Worm (Caenorhabditis elegans) whole organism, mixed stage, embryonic: ENCODE results near the gene arrd-17.

ENCODE experiments used
- ham-2 ChIP-seq: fragments of 200-800 bp; sonication (Bioruptor generic); optimal IDR thresholded peaks from 2 replicates; lab custom pipeline; 2018; ENCODE audit warnings: mild to moderate bottlenecking, missing genetic modification characterization, missing compliant biosample characterization
- lsy-2 ChIP-seq: fragments of 150-350 bp; optimal IDR thresholded peaks from 2 replicates; lab custom pipeline; 2014; ENCODE audit warnings: missing biosample characterization, missing genetic modification characterization
- mab-5 ChIP-seq: fragments of 150-350 bp; optimal IDR thresholded peaks from 2 replicates; lab custom pipeline; 2014; ENCODE audit warnings: missing biosample characterization, missing genetic modification characterization
- nhr-237 ChIP-seq: fragments of 150-350 bp; optimal IDR thresholded peaks from 2 replicates; lab custom pipeline; 2014; ENCODE audit warnings: missing biosample characterization, missing genetic modification characterization
- nhr-28 ChIP-seq: fragments of 150-350 bp; optimal IDR thresholded peaks from 2 replicates; lab custom pipeline; 2014; ENCODE audit warnings: missing biosample characterization, missing genetic modification characterization
- unc-62 ChIP-seq: fragments of 150-350 bp; optimal IDR thresholded peaks from 2 replicates; lab custom pipeline; 2014; ENCODE audit warnings: missing biosample characterization, missing genetic modification reagents, missing genetic modification characterization
- ztf-11 ChIP-seq: fragments of 150-350 bp; optimal IDR thresholded peaks from 2 replicates; lab custom pipeline; 2014; ENCODE audit warnings: missing biosample characterization, missing genetic modification characterization

- no peak for TF ChIP-seq ztf-11 (tag; lab: Kevin White, UChicago)
- no peak for TF ChIP-seq lsy-2 (tag; lab: Kevin White, UChicago)
- no peak for TF ChIP-seq nhr-237 (tag; lab: Kevin White, UChicago)
- TF ChIP-seq mab-5 (tag; lab: Kevin White, UChicago) = no peak
- no peak for TF ChIP-seq nhr-28 (tag; lab: Kevin White, UChicago)
- no peak for TF ChIP-seq ham-2
- no peak for TF ChIP-seq unc-62
Measured at ce11 chrIII:13625650-13626430, 4.8 kb downstream of the arrd-17 start.
